Worm (Caenorhabditis elegans) whole organism, L2 larva: Measurements from ENCODE around the gene acs-5.

Experiments
- C34F6.9 ChIP-seq: fragments of 150-350 bp; optimal IDR thresholded peaks from 2 replicates; lab custom pipeline; 2014; ENCODE audit warnings: missing biosample characterization, missing genetic modification characterization
- R02D3.7 ChIP-seq: fragments of 150-350 bp; optimal IDR thresholded peaks from 2 replicates; lab custom pipeline; 2014; ENCODE audit warnings: missing biosample characterization, missing genetic modification characterization
- Y55F3AM.14 ChIP-seq: fragments of 200-800 bp; sonication (Bioruptor generic); optimal IDR thresholded peaks from 2 replicates; lab custom pipeline; 2018; ENCODE audit warnings: mild to moderate bottlenecking, missing genetic modification characterization, missing compliant biosample characterization
- ZK546.5 ChIP-seq: sonication (generic microtip); optimal IDR thresholded peaks from 2 replicates; lab custom pipeline; 2017; ENCODE audit warnings: missing biosample characterization, missing genetic modification characterization
- alr-1 ChIP-seq: fragments of 150-350 bp; optimal IDR thresholded peaks from 2 replicates; lab custom pipeline; 2014; ENCODE audit warnings: missing biosample characterization, missing genetic modification characterization
- aly-2 ChIP-seq: fragments of 150-350 bp; optimal IDR thresholded peaks from 2 replicates; lab custom pipeline; 2014; ENCODE audit warnings: missing biosample characterization, missing genetic modification characterization
- ama-1 ChIP-seq: fragments of 150-350 bp; optimal IDR thresholded peaks from 2 replicates; lab custom pipeline; 2018; ENCODE audit warnings: inconsistent platforms
- blmp-1 ChIP-seq: sonication (generic microtip); optimal IDR thresholded peaks from 2 replicates; lab custom pipeline; 2017; ENCODE audit warnings: missing genetic modification characterization, mild to moderate bottlenecking, missing compliant biosample characterization, antibody characterized with exemption, moderate library complexity; ENCODE audit not compliant: insufficient read depth
- ceh-82 ChIP-seq: fragments of 150-350 bp; optimal IDR thresholded peaks from 2 replicates; lab custom pipeline; 2014; ENCODE audit warnings: missing biosample characterization, missing genetic modification characterization
- crh-2 ChIP-seq: sonication (generic microtip); optimal IDR thresholded peaks from 2 replicates; lab custom pipeline; 2017; ENCODE audit warnings: missing biosample characterization, missing genetic modification characterization
- dmd-4 ChIP-seq: sonication (generic microtip); optimal IDR thresholded peaks from 2 replicates; lab custom pipeline; 2017; ENCODE audit warnings: missing biosample characterization, missing genetic modification characterization
- egl-27 ChIP-seq: sonication (generic microtip); optimal IDR thresholded peaks from 3 replicates; lab custom pipeline; 2017; ENCODE audit warnings: missing biosample characterization, missing genetic modification reagents, missing genetic modification characterization
- elt-1 ChIP-seq: fragments of 150-350 bp; optimal IDR thresholded peaks from 2 replicates; lab custom pipeline; 2014; ENCODE audit warnings: missing biosample characterization, missing genetic modification characterization
- elt-3 ChIP-seq: sonication (generic microtip); optimal IDR thresholded peaks from 2 replicates; lab custom pipeline; 2017; ENCODE audit warnings: missing biosample characterization, missing genetic modification characterization
- fos-1 ChIP-seq: fragments of 150-350 bp; optimal IDR thresholded peaks from 2 replicates; lab custom pipeline; 2014; ENCODE audit warnings: missing biosample characterization, missing genetic modification characterization
- gmeb-1 ChIP-seq: fragments of 150-350 bp; optimal IDR thresholded peaks from 2 replicates; lab custom pipeline; 2014; ENCODE audit warnings: missing biosample characterization, missing genetic modification characterization
- lin-11 ChIP-seq: fragments of 150-350 bp; sonication (generic microtip); optimal IDR thresholded peaks from 2 replicates; lab custom pipeline; 2014; ENCODE audit warnings: missing biosample characterization, missing genetic modification characterization, inconsistent platforms, mixed read lengths
- lin-13 ChIP-seq: fragments of 150-350 bp; optimal IDR thresholded peaks from 2 replicates; lab custom pipeline; 2014; ENCODE audit warnings: missing biosample characterization, missing genetic modification reagents, missing genetic modification characterization
- lin-39 ChIP-seq: fragments of 150-350 bp; optimal IDR thresholded peaks from 2 replicates; lab custom pipeline; 2014; ENCODE audit warnings: missing biosample characterization, missing genetic modification reagents, missing genetic modification characterization
- lsy-2 ChIP-seq, 2 experiments: fragments of 150-350 bp in 1 of 2; sonication (generic microtip) in 1 of 2; optimal IDR thresholded peaks; 2 replicates each; lab custom pipeline; 2014 to 2017; ENCODE audit warnings: missing biosample characterization in 2 of 2, missing genetic modification characterization in 2 of 2
- mab-5 ChIP-seq: fragments of 150-350 bp; optimal IDR thresholded peaks from 2 replicates; lab custom pipeline; 2014; ENCODE audit warnings: missing biosample characterization, missing genetic modification characterization
- mbf-1 ChIP-seq: sonication (generic microtip); optimal IDR thresholded peaks from 2 replicates; lab custom pipeline; 2017; ENCODE audit warnings: missing biosample characterization, missing genetic modification characterization
- mdl-1 ChIP-seq, 2 experiments: fragments of 150-350 bp in 1 of 2; sonication (generic microtip) in 1 of 2; optimal IDR thresholded peaks; 2 replicates each; lab custom pipeline; 2017; ENCODE audit warnings: missing biosample characterization in 2 of 2, missing genetic modification characterization in 2 of 2
- nhr-10 ChIP-seq: sonication (generic microtip); optimal IDR thresholded peaks from 2 replicates; lab custom pipeline; 2017; ENCODE audit warnings: missing biosample characterization, missing genetic modification characterization
- nhr-129 ChIP-seq: fragments of 150-350 bp; optimal IDR thresholded peaks from 2 replicates; lab custom pipeline; 2014; ENCODE audit warnings: missing biosample characterization, missing genetic modification characterization
- nhr-21 ChIP-seq: fragments of 150-350 bp; optimal IDR thresholded peaks from 2 replicates; lab custom pipeline; 2014; ENCODE audit warnings: missing biosample characterization, missing genetic modification characterization
- nhr-23 ChIP-seq: fragments of 150-350 bp; optimal IDR thresholded peaks from 2 replicates; lab custom pipeline; 2014; ENCODE audit warnings: missing biosample characterization, missing genetic modification reagents, missing genetic modification characterization
- nhr-25 ChIP-seq: fragments of 150-350 bp; sonication (generic microtip); optimal IDR thresholded peaks from 3 replicates; lab custom pipeline; 2014; ENCODE audit warnings: missing biosample characterization, missing genetic modification characterization
- nhr-6 ChIP-seq: fragments of 150-350 bp; optimal IDR thresholded peaks from 2 replicates; lab custom pipeline; 2014; ENCODE audit warnings: missing biosample characterization, missing genetic modification characterization
- peb-1 ChIP-seq: fragments of 150-350 bp; optimal IDR thresholded peaks from 2 replicates; lab custom pipeline; 2014; ENCODE audit warnings: missing biosample characterization, missing genetic modification characterization
- sem-4 ChIP-seq: fragments of 150-350 bp; optimal IDR thresholded peaks from 2 replicates; lab custom pipeline; 2014; ENCODE audit warnings: missing biosample characterization, missing genetic modification reagents, missing genetic modification characterization
- skn-1 ChIP-seq: sonication (generic microtip); optimal IDR thresholded peaks from 2 replicates; lab custom pipeline; 2017; ENCODE audit warnings: missing biosample characterization, missing genetic modification characterization
- sma-9 ChIP-seq, 2 experiments: fragments of 150-350 bp in 1 of 2; sonication (generic microtip) in 1 of 2; optimal IDR thresholded peaks; 2 replicates each; lab custom pipeline; 2014 to 2016; ENCODE audit warnings: missing genetic modification characterization in 2 of 2, mild to moderate bottlenecking in 1 of 2, missing biosample characterization in 1 of 2, missing compliant biosample characterization in 1 of 2, missing genetic modification reagents in 1 of 2, moderate library complexity in 1 of 2
- snpc-4 ChIP-seq: fragments of 150-350 bp; optimal IDR thresholded peaks from 2 replicates; lab custom pipeline; 2014; ENCODE audit warnings: missing biosample characterization, missing genetic modification characterization
- unc-39 ChIP-seq: fragments of 150-350 bp; optimal IDR thresholded peaks from 2 replicates; lab custom pipeline; 2014; ENCODE audit warnings: missing biosample characterization, missing genetic modification characterization
- unc-55 ChIP-seq: fragments of 150-350 bp; sonication (generic microtip); optimal IDR thresholded peaks from 3 replicates; lab custom pipeline; 2014; ENCODE audit warnings: missing biosample characterization, missing genetic modification reagents, missing genetic modification characterization
- zag-1 ChIP-seq: fragments of 150-350 bp; optimal IDR thresholded peaks from 2 replicates; lab custom pipeline; 2014; ENCODE audit warnings: missing biosample characterization, missing genetic modification characterization
- ztf-1 ChIP-seq: fragments of 200-800 bp; sonication (Bioruptor generic); conservative IDR thresholded peaks from 2 replicates; pipeline ENCODE4 v1.3.6; 2022; ENCODE audit warnings: missing genetic modification characterization, missing compliant biosample characterization
- ztf-11 ChIP-seq: sonication (generic microtip); optimal IDR thresholded peaks from 2 replicates; lab custom pipeline; 2017; ENCODE audit warnings: missing biosample characterization, missing genetic modification characterization
- ztf-4 ChIP-seq: fragments of 150-350 bp; optimal IDR thresholded peaks from 2 replicates; lab custom pipeline; 2014; ENCODE audit warnings: missing biosample characterization, missing genetic modification characterization

Gene acs-5

ce11 chrIII:13563583-13563982 is 20.2 kb upstream of the acs-5 start:
- TF ChIP-seq dmd-4 (tag; lab: Kevin White, UChicago) (no peak), ama-1 (lab: Kevin White, UChicago) (no peak), nhr-6 (tag; lab: Kevin White, UChicago) (no peak), crh-2 (tag; lab: Kevin White, UChicago) (no peak), C34F6.9 (no peak), alr-1 (tag; lab: Kevin White, UChicago) (no peak), lin-11 (tag; lab: Kevin White, UChicago) (no peak), elt-3 (tag; lab: Kevin White, UChicago) (no peak), nhr-21 (tag; lab: Kevin White, UChicago) (no peak), lin-13 (no peak), peb-1 (tag; lab: Kevin White, UChicago) (no peak), fos-1 (tag; lab: Kevin White, UChicago) (no peak), R02D3.7 (no peak), sma-9 (GFP tag; optimal IDR thresholded peaks at IDR 0.05; lab: Kevin White, UChicago) (no peak), sma-9 (tag; optimal IDR thresholded peaks at IDR 0.05; lab: Kevin White, UChicago) (no peak), aly-2 (tag; lab: Kevin White, UChicago) (no peak), nhr-10 (tag; lab: Kevin White, UChicago) (no peak), unc-55 (no peak), egl-27 (tag; lab: Kevin White, UChicago) (no peak), nhr-25 (tag; lab: Kevin White, UChicago) (no peak), mab-5 (tag; lab: Kevin White, UChicago) (no peak)

- no peak for TF ChIP-seq elt-3 (tag; lab: Kevin White, UChicago)
- TF ChIP-seq lsy-2 (tag; optimal IDR thresholded peaks at IDR 0.05; lab: Kevin White, UChicago), result peak in 1 of 2 experiments; percentile 24
- TF ChIP-seq mab-5 (tag; lab: Kevin White, UChicago), result no peak
- no peak for TF ChIP-seq lin-13
- no peak for TF ChIP-seq blmp-1
- no peak for TF ChIP-seq gmeb-1 (tag; lab: Kevin White, UChicago)
- TF ChIP-seq snpc-4 (tag; lab: Kevin White, UChicago), result no peak
- TF ChIP-seq ZK546.5 (tag; lab: Kevin White, UChicago), result no peak
- TF ChIP-seq mbf-1, result no peak
- no peak for TF ChIP-seq aly-2 (tag; lab: Kevin White, UChicago)
- no peak for TF ChIP-seq elt-1 (tag; lab: Kevin White, UChicago)
- TF ChIP-seq nhr-129 (tag; lab: Kevin White, UChicago), result peak; percentile 70
- TF ChIP-seq ama-1 (lab: Kevin White, UChicago), result no peak
- TF ChIP-seq sem-4 (tag; lab: Kevin White, UChicago), result no peak
- no peak for TF ChIP-seq ztf-4 (tag; lab: Kevin White, UChicago)
- no peak for TF ChIP-seq ztf-1 (GFP tag; lab: Robert Waterston, UW)
- TF ChIP-seq Y55F3AM.14 (GFP tag; lab: Kevin White, UChicago), result no peak
- TF ChIP-seq dmd-4 (tag; lab: Kevin White, UChicago), result no peak
- TF ChIP-seq zag-1 (tag; lab: Kevin White, UChicago), result peak; percentile 42
- no peak for TF ChIP-seq skn-1 (tag; lab: Kevin White, UChicago)
- TF ChIP-seq nhr-6 (tag; lab: Kevin White, UChicago), result peak; percentile 11
- peak; percentile 29 for TF ChIP-seq unc-55
- TF ChIP-seq ceh-82 (tag; lab: Kevin White, UChicago), result no peak
- no peak for TF ChIP-seq lin-11 (tag; lab: Kevin White, UChicago)
- no peak for TF ChIP-seq egl-27 (tag; lab: Kevin White, UChicago)
- TF ChIP-seq sma-9 (GFP tag; optimal IDR thresholded peaks at IDR 0.05; lab: Kevin White, UChicago), result peak; percentile 36
- no peak for TF ChIP-seq sma-9 (tag; optimal IDR thresholded peaks at IDR 0.05; lab: Kevin White, UChicago)
- TF ChIP-seq fos-1 (tag; lab: Kevin White, UChicago), result no peak
- no peak for TF ChIP-seq nhr-23 (tag; lab: Kevin White, UChicago)
- no peak for TF ChIP-seq mdl-1 (tag; optimal IDR thresholded peaks at IDR 0.05; lab: Kevin White, UChicago)
Observed at ce11 chrIII:13563000-13563522, 19.7 kb upstream of the acs-5 start, which contains the start of gene T05D4.2. Gene T05D4.2 (minus strand): TSS chrIII:13563082.

ce11 chrIII:13561233-13561632 is 17.9 kb upstream of the acs-5 start:
- TF ChIP-seq egl-27 (tag; lab: Kevin White, UChicago), result no peak
- TF ChIP-seq snpc-4 (tag; lab: Kevin White, UChicago), result no peak
- no peak for TF ChIP-seq skn-1 (tag; lab: Kevin White, UChicago)
- no peak for TF ChIP-seq zag-1 (tag; lab: Kevin White, UChicago)
- no peak for TF ChIP-seq crh-2 (tag; lab: Kevin White, UChicago)
- TF ChIP-seq ztf-11 (tag; lab: Kevin White, UChicago), result no peak
- no peak for TF ChIP-seq Y55F3AM.14 (GFP tag; lab: Kevin White, UChicago)
- TF ChIP-seq unc-39 (tag; lab: Kevin White, UChicago), result no peak
- no peak for TF ChIP-seq nhr-21 (tag; lab: Kevin White, UChicago)
- TF ChIP-seq ama-1 (lab: Kevin White, UChicago), result no peak
- TF ChIP-seq lin-39 (tag; lab: Kevin White, UChicago), result no peak
- no peak for TF ChIP-seq sem-4 (tag; lab: Kevin White, UChicago)
